Fruit fly (Drosophila melanogaster): ENCODE data around the gene CG12499.

The CG12499 gene

DNA sequence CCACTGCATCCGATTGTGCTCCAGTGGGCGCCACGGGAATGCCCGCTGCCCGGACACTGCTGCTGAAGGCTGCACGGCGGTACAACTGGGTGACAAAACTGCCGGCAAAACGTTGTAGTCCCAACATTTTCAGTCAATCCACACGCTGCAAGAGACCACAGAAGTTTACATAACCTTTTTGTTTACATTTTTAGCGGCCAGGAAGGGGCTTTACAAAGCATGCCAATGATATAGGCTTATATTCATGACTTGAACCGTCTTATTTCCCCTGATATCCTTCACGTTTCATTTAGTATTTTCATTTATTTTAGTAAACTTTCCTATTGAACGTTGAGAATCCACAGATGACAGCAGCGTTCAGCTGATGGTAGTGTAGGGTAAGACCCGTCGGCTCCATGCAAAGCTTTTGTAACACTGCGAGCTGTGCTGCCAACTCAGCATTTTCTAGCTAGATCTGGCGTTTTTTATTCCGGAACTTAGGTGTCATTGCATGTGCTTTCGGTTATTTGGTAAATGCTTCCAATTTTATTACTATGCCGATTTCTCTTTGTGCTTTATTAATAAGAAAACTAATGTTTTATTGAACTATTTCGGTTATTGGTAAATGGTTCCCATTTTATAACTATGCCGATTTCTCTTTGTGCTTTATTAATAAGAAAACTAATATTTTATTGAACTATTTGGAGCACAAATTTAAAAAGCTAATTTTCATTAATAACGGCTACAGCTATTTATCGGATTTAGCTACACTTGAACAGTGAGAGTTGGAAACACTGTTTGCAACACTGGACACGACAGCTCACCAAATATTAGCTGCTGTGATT is 35.6 kb downstream of the CG12499 start, which contains the start of the genes CG13850 and lqfR (continued):
- TF ChIP-seq CG10565 (GFP tag; optimal IDR thresholded peaks at IDR 0.05), result peak; percentile 12
- peak; percentile 97 for TF ChIP-seq Sry-β (GFP tag; optimal IDR thresholded peaks at IDR 0.05)
- TF ChIP-seq Tbp (GFP tag; optimal IDR thresholded peaks at IDR 0.05), result peak; percentile 76
- peak; percentile 37; the same call in 1 of the 3 replicates for TF ChIP-seq ci (GFP tag; IDR thresholded peaks at IDR 0.05)
- TF ChIP-seq gsb (GFP tag; IDR thresholded peaks at IDR 0.05), result no peak
- TF ChIP-seq CG3726 (GFP tag; IDR thresholded peaks at IDR 0.05), result no peak
- peak; percentile 80 for TF ChIP-seq chn (GFP tag; optimal IDR thresholded peaks at IDR 0.05)
- no peak for TF ChIP-seq kah (GFP tag; optimal IDR thresholded peaks at IDR 0.05)
- TF ChIP-seq fd102C (GFP tag; optimal IDR thresholded peaks at IDR 0.05), result no peak
- peak; percentile 43 for TF ChIP-seq CG2712 (tag; optimal IDR thresholded peaks at IDR 0.05)
- TF ChIP-seq CG6791 (GFP tag; IDR thresholded peaks at IDR 0.05; ENCODE audit: partially characterized antibody), result no peak
- TF ChIP-seq Hmx (GFP tag; optimal IDR thresholded peaks at IDR 0.05), result peak; percentile 53
- peak; percentile 9 for TF ChIP-seq CG17802 (tag; optimal IDR thresholded peaks at IDR 0.05)
- TF ChIP-seq lilli (GFP tag; optimal IDR thresholded peaks at IDR 0.05), result peak; percentile 84
- peak; percentile 73 for TF ChIP-seq Dek (tag; optimal IDR thresholded peaks at IDR 0.05)
- no peak for TF ChIP-seq sim (GFP tag; IDR thresholded peaks at IDR 0.05)
- TF ChIP-seq tap (tag; optimal IDR thresholded peaks at IDR 0.05), result no peak
- no peak for TF ChIP-seq CkIIα-i1 (GFP tag; IDR thresholded peaks at IDR 0.05)
- no peak for TF ChIP-seq pros (GFP tag; optimal IDR thresholded peaks at IDR 0.05)
- peak; percentile 69 for TF ChIP-seq Six4 (GFP tag; optimal IDR thresholded peaks at IDR 0.05)
- peak; percentile 72 for TF ChIP-seq CG8944 (GFP tag; optimal IDR thresholded peaks at IDR 0.05)
- no peak for TF ChIP-seq CG6254 (GFP tag; optimal IDR thresholded peaks at IDR 0.05)
- TF ChIP-seq sqz (GFP tag; optimal IDR thresholded peaks at IDR 0.05), result no peak
- TF ChIP-seq Mes4 (GFP tag; optimal IDR thresholded peaks at IDR 0.05), result peak; percentile 26
- TF ChIP-seq CG12769 (tag; optimal IDR thresholded peaks at IDR 0.05), result no peak
- TF ChIP-seq CG18599 (GFP tag; optimal IDR thresholded peaks at IDR 0.05), result peak; percentile 53
- no peak for TF ChIP-seq Dll (GFP tag; IDR thresholded peaks at IDR 0.05; ENCODE audit: partially characterized antibody)
- peak; percentile 47 for TF ChIP-seq da (GFP tag; optimal IDR thresholded peaks at IDR 0.05)
- TF ChIP-seq lov (optimal IDR thresholded peaks at IDR 0.05), result no peak
- no peak for TF ChIP-seq lov (GFP tag; IDR thresholded peaks at IDR 0.05)
- TF ChIP-seq CG4617 (GFP tag; optimal IDR thresholded peaks at IDR 0.05; ENCODE audit: borderline replicate concordance), result peak; percentile 40
- peak; percentile 76 for TF ChIP-seq Chrac-16 (GFP tag; optimal IDR thresholded peaks at IDR 0.05)
- no peak for TF ChIP-seq Adf1 (GFP tag; IDR thresholded peaks at IDR 0.05)
- peak; percentile 67 for TF ChIP-seq HmgZ (tag; optimal IDR thresholded peaks at IDR 0.05)
- no peak; the same call in 1 of the 3 replicates for TF ChIP-seq Aef1 (GFP tag; IDR thresholded peaks at IDR 0.05)
- peak; percentile 40 for TF ChIP-seq CG6654 (GFP tag; optimal IDR thresholded peaks at IDR 0.05)
- peak; percentile 57; the same call in 1 of the 2 replicates for TF ChIP-seq HLH3B (GFP tag; IDR thresholded peaks at IDR 0.05)
- TF ChIP-seq bowl (GFP tag; IDR thresholded peaks at IDR 0.05), result no peak
- peak; percentile 57 for TF ChIP-seq twi (tag; optimal IDR thresholded peaks at IDR 0.05)
- peak; percentile 72 for TF ChIP-seq CG9437 (GFP tag; optimal IDR thresholded peaks at IDR 0.05)
- TF ChIP-seq chinmo (GFP tag; IDR thresholded peaks at IDR 0.05; ENCODE audit: partially characterized antibody), result no peak
- TF ChIP-seq CG8765 (GFP tag; IDR thresholded peaks at IDR 0.05), result no peak
- TF ChIP-seq CG14441 (GFP tag; IDR thresholded peaks at IDR 0.05), result peak; percentile 43; the same call in 1 of the 2 replicates
- peak; percentile 60 for TF ChIP-seq Bdp1 (GFP tag; optimal IDR thresholded peaks at IDR 0.05)
- peak; percentile 79 for TF ChIP-seq CG9817 (tag; optimal IDR thresholded peaks at IDR 0.05)
- peak; percentile 52; the same call in 1 of the 2 replicates for TF ChIP-seq CG11247 (GFP tag; IDR thresholded peaks at IDR 0.05)
- no peak; the same call in 1 of the 2 replicates for TF ChIP-seq CG43689 (GFP tag; IDR thresholded peaks at IDR 0.05)
- TF ChIP-seq CG11398 (GFP tag; optimal IDR thresholded peaks at IDR 0.05), result peak; percentile 48
- TF ChIP-seq corto (GFP tag; optimal IDR thresholded peaks at IDR 0.05), result peak; percentile 17
